Worm (Caenorhabditis elegans) whole organism, L2 larva: ENCODE data around the gene lat-1.

ENCODE experiments used
- blmp-1 ChIP-seq: sonication (generic microtip); optimal IDR thresholded peaks from 2 replicates; lab custom pipeline; 2017; ENCODE audit warnings: missing genetic modification characterization, mild to moderate bottlenecking, missing compliant biosample characterization, antibody characterized with exemption, moderate library complexity; ENCODE audit not compliant: insufficient read depth
- ceh-16 ChIP-seq: fragments of 150-350 bp; optimal IDR thresholded peaks from 2 replicates; lab custom pipeline; 2014; ENCODE audit warnings: missing biosample characterization, missing genetic modification characterization
- lin-13 ChIP-seq: fragments of 150-350 bp; optimal IDR thresholded peaks from 2 replicates; lab custom pipeline; 2014; ENCODE audit warnings: missing biosample characterization, missing genetic modification reagents, missing genetic modification characterization
- mab-5 ChIP-seq: fragments of 150-350 bp; optimal IDR thresholded peaks from 2 replicates; lab custom pipeline; 2014; ENCODE audit warnings: missing biosample characterization, missing genetic modification characterization
- nhr-10 ChIP-seq: sonication (generic microtip); optimal IDR thresholded peaks from 2 replicates; lab custom pipeline; 2017; ENCODE audit warnings: missing biosample characterization, missing genetic modification characterization
- nhr-6 ChIP-seq: fragments of 150-350 bp; optimal IDR thresholded peaks from 2 replicates; lab custom pipeline; 2014; ENCODE audit warnings: missing biosample characterization, missing genetic modification characterization
- ztf-11 ChIP-seq: sonication (generic microtip); optimal IDR thresholded peaks from 2 replicates; lab custom pipeline; 2017; ENCODE audit warnings: missing biosample characterization, missing genetic modification characterization

ce11 chrII:8891042-8891441 lies 5.6 kb upstream of the lat-1 start:
- TF ChIP-seq nhr-6 (tag; lab: Kevin White, UChicago), result no peak
- no peak for TF ChIP-seq ceh-16 (tag; lab: Kevin White, UChicago)
- no peak for TF ChIP-seq blmp-1
- TF ChIP-seq ztf-11, result no peak
- no peak for TF ChIP-seq nhr-10
- TF ChIP-seq lin-13 (GFP tag; lab: Kevin White, UChicago), result no peak
- no peak for TF ChIP-seq mab-5 (tag; lab: Kevin White, UChicago)
